Fruit fly (Drosophila melanogaster) whole organism, prepupa: Measurements from ENCODE around the gene org-1.

Experiments used
- Blimp-1 ChIP-seq: fragments of 200-800 bp; sonication (Bioruptor generic); optimal IDR thresholded peaks from 3 replicates; lab custom pipeline; 2017; ENCODE audit warnings: missing biosample characterization, missing genetic modification characterization, mild to moderate bottlenecking, moderate library complexity, missing genetic modification reagents
- CG16779 ChIP-seq: fragments of 200-800 bp; sonication (Bioruptor generic); optimal IDR thresholded peaks from 3 replicates; lab custom pipeline; 2017; ENCODE audit warnings: missing biosample characterization, mild to moderate bottlenecking, missing genetic modification characterization
- CG6808 ChIP-seq: fragments of 200-800 bp; sonication (Bioruptor generic); optimal IDR thresholded peaks from 3 replicates; lab custom pipeline; 2017; ENCODE audit warnings: missing biosample characterization, missing genetic modification characterization, mild to moderate bottlenecking, moderate library complexity, missing genetic modification reagents
- CG8319 ChIP-seq: fragments of 200-800 bp; sonication (Bioruptor generic); optimal IDR thresholded peaks from 3 replicates; lab custom pipeline; 2016; ENCODE audit warnings: missing biosample characterization, missing genetic modification characterization
- CG8632 ChIP-seq: fragments of 200-800 bp; sonication (Bioruptor generic); optimal IDR thresholded peaks from 3 replicates; lab custom pipeline; 2016; ENCODE audit warnings: missing biosample characterization, missing genetic modification characterization
- CG9139 ChIP-seq: fragments of 200-800 bp; sonication (Bioruptor generic); optimal IDR thresholded peaks from 3 replicates; lab custom pipeline; 2017; ENCODE audit warnings: missing biosample characterization, mild to moderate bottlenecking, missing genetic modification characterization
- Ets21C ChIP-seq: fragments of 200-800 bp; sonication (Bioruptor generic); optimal IDR thresholded peaks from 3 replicates; lab custom pipeline; 2016; ENCODE audit warnings: missing biosample characterization, missing genetic modification characterization
- Lpt ChIP-seq: fragments of 200-800 bp; sonication (Bioruptor generic); optimal IDR thresholded peaks from 3 replicates; lab custom pipeline; 2016; ENCODE audit warnings: missing biosample characterization, missing genetic modification characterization
- Met ChIP-seq: fragments of 200-800 bp; sonication (Bioruptor generic); optimal IDR thresholded peaks from 3 replicates; lab custom pipeline; 2016; ENCODE audit warnings: missing biosample characterization, missing genetic modification characterization
- Smox ChIP-seq: fragments of 200-800 bp; sonication (Bioruptor generic); optimal IDR thresholded peaks from 3 replicates; lab custom pipeline; 2016; ENCODE audit warnings: missing biosample characterization, missing genetic modification characterization

- peak; percentile 73 for TF ChIP-seq CG16779 (tag; lab: Kevin White, UChicago)
- TF ChIP-seq Smox: peak; percentile 59
- TF ChIP-seq CG8319 (GFP tag; lab: Kevin White, UChicago): peak; percentile 78
- TF ChIP-seq Lpt (GFP tag; lab: Kevin White, UChicago): peak; percentile 81
- TF ChIP-seq CG6808: peak; percentile 91
- peak; percentile 49 for TF ChIP-seq Ets21C (GFP tag; lab: Kevin White, UChicago)
- TF ChIP-seq Blimp-1: peak; percentile 36
- peak; percentile 77 for TF ChIP-seq Met (GFP tag; lab: Kevin White, UChicago)
- peak; percentile 86 for TF ChIP-seq CG9139 (GFP tag; lab: Kevin White, UChicago)
- peak; percentile 83 for TF ChIP-seq CG8632 (GFP tag; lab: Kevin White, UChicago)
Observed at dm6 chrX:8455019-8455555, at the start of gene org-1.
